Worm (Caenorhabditis elegans): ENCODE results near the gene sri-51.

DNA sequence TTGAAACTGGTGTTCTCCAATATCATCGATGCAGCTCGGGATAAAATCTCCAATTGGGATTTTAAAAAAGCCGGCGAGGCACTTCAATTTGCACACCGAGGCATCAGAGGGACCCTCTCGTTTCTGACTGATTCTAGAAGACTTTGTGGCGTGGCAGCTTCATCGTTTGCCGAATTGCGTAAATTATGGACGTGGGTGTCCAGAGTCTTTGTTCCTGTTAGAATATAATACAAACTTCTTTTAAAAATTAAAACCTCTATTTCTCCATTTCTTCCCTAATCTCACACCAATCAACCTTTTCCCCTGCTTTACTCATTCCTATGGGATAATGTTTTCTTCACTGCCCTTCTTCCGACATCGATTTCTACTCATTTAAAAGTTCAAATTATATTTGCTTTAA is 11.5 kb upstream of the sri-51 start, which contains the start of gene ZC239.5:
- TF ChIP-seq drap-1 (GFP tag; optimal IDR thresholded peaks at IDR 0.05) (no peak), lin-13 (tag; optimal IDR thresholded peaks at IDR 0.05) (no peak), zip-8 (tag; optimal IDR thresholded peaks at IDR 0.05) (no peak), ham-2 (GFP tag; optimal IDR thresholded peaks at IDR 0.05) (no peak), pha-4 (tag; optimal IDR thresholded peaks at IDR 0.05) (no peak), nhr-28 (tag; optimal IDR thresholded peaks at IDR 0.05) (no peak), lsy-2 (tag; optimal IDR thresholded peaks at IDR 0.05) (no peak), ceh-43 (GFP tag; optimal IDR thresholded peaks at IDR 0.05) (no peak), unc-120 (tag; optimal IDR thresholded peaks at IDR 0.05; ENCODE audit: poor library complexity, severe bottlenecking) (no peak), ces-1 (GFP tag; optimal IDR thresholded peaks at IDR 0.05) (no peak)

All from whole organism, mixed stage, embryonic.